Fruit fly (Drosophila melanogaster) whole organism, embryonic: ENCODE results near the gene CG31189.

Experiments used
- Atf-2 ChIP-seq: fragments of 200-800 bp; sonication (Bioruptor generic); optimal IDR thresholded peaks from 2 replicates; lab custom pipeline; 2016; ENCODE audit warnings: missing biosample characterization, missing genetic modification characterization
- B-H2 ChIP-seq: fragments of 200-800 bp; sonication (Bioruptor generic); optimal IDR thresholded peaks from 2 replicates; lab custom pipeline; 2018; ENCODE audit warnings: missing biosample characterization, mild to moderate bottlenecking, missing genetic modification characterization
- BEAF-32 ChIP-seq: fragments of 200-800 bp; sonication (Bioruptor generic); optimal IDR thresholded peaks from 3 replicates; lab custom pipeline; 2017; ENCODE audit warnings: missing biosample characterization, missing genetic modification characterization, mild to moderate bottlenecking, moderate library complexity, missing genetic modification reagents
- CG11085 ChIP-seq: fragments of 200-800 bp; sonication (Bioruptor generic); IDR thresholded peaks from 2 replicates; pipeline ENCODE4 v1.3.6; 2022; ENCODE audit warnings: missing biosample characterization, missing genetic modification characterization
- CG12659 ChIP-seq: fragments of 200-800 bp; sonication (Bioruptor generic); optimal IDR thresholded peaks from 3 replicates; lab custom pipeline; 2017; ENCODE audit warnings: mild to moderate bottlenecking, missing biosample characterization, missing genetic modification reagents, missing genetic modification characterization
- CG12769 ChIP-seq: fragments of 200-800 bp; sonication (Bioruptor generic); optimal IDR thresholded peaks from 2 replicates; lab custom pipeline; 2019; ENCODE audit warnings: missing biosample characterization, mild to moderate bottlenecking, missing genetic modification characterization, moderate library complexity
- CG14014 ChIP-seq: fragments of 200-800 bp; sonication (Bioruptor generic); IDR thresholded peaks from 2 replicates; pipeline ENCODE4 v1.3.6; 2022; ENCODE audit warnings: missing biosample characterization, missing genetic modification characterization
- CG15011 ChIP-seq: fragments of 200-800 bp; sonication (Bioruptor generic); optimal IDR thresholded peaks from 3 replicates; lab custom pipeline; 2018; ENCODE audit warnings: missing biosample characterization, mild to moderate bottlenecking, missing genetic modification characterization
- CG1602 ChIP-seq: fragments of 200-800 bp; sonication (Bioruptor generic); optimal IDR thresholded peaks from 3 replicates; lab custom pipeline; 2016; ENCODE audit warnings: missing biosample characterization, missing genetic modification characterization
- CG16863 ChIP-seq: fragments of 200-800 bp; sonication (Bioruptor generic); optimal IDR thresholded peaks from 3 replicates; lab custom pipeline; 2016; ENCODE audit warnings: missing biosample characterization, missing genetic modification characterization
- CG3163 ChIP-seq: fragments of 200-800 bp; sonication (Bioruptor generic); optimal IDR thresholded peaks from 3 replicates; lab custom pipeline; 2016; ENCODE audit warnings: missing biosample characterization, missing genetic modification characterization
- CG32532 ChIP-seq: fragments of 200-800 bp; sonication (Bioruptor generic); IDR thresholded peaks from 2 replicates; pipeline ENCODE4 v1.3.6; 2022; ENCODE audit warnings: missing biosample characterization, missing genetic modification characterization
- CG34422 ChIP-seq: fragments of 200-800 bp; sonication (Bioruptor generic); IDR thresholded peaks from 3 replicates; pipeline ENCODE4 v1.3.6; 2022; ENCODE audit warnings: missing biosample characterization, missing genetic modification characterization
- CG4360 ChIP-seq: fragments of 200-800 bp; sonication (Bioruptor generic); IDR thresholded peaks from 2 replicates; pipeline ENCODE4 v1.3.6; 2022; ENCODE audit warnings: missing biosample characterization, missing genetic modification characterization
- CG6791 ChIP-seq: fragments of 200-800 bp; sonication (Bioruptor generic); IDR thresholded peaks from 3 replicates; pipeline ENCODE4 v1.3.6; 2022; ENCODE audit warnings: missing biosample characterization, missing genetic modification characterization; ENCODE audit not compliant: partially characterized antibody
- CG7556 ChIP-seq: fragments of 200-800 bp; sonication (Bioruptor generic); optimal IDR thresholded peaks from 2 replicates; lab custom pipeline; 2017; ENCODE audit warnings: missing biosample characterization, mild to moderate bottlenecking, missing genetic modification characterization
- CG7839 ChIP-seq: fragments of 200-800 bp; sonication (Bioruptor generic); optimal IDR thresholded peaks from 3 replicates; lab custom pipeline; 2018; ENCODE audit warnings: missing biosample characterization, mild to moderate bottlenecking, missing genetic modification characterization, moderate library complexity
- CG9876 ChIP-seq: fragments of 200-800 bp; sonication (Bioruptor generic); optimal IDR thresholded peaks from 2 replicates; lab custom pipeline; 2016; ENCODE audit warnings: missing biosample characterization, missing genetic modification characterization
- Deaf1 ChIP-seq: fragments of 200-800 bp; optimal IDR thresholded peaks from 3 replicates; lab custom pipeline; 2019; ENCODE audit warnings: missing biosample characterization, mild to moderate bottlenecking, missing genetic modification characterization, moderate library complexity
- Dek ChIP-seq: fragments of 200-800 bp; sonication (Bioruptor generic); optimal IDR thresholded peaks from 3 replicates; lab custom pipeline; 2019; ENCODE audit warnings: missing biosample characterization, mild to moderate bottlenecking, missing genetic modification characterization, moderate library complexity
- Dip3 ChIP-seq: fragments of 200-800 bp; sonication (Bioruptor generic); optimal IDR thresholded peaks from 3 replicates; lab custom pipeline; 2016; ENCODE audit warnings: missing biosample characterization, missing genetic modification characterization
- Dll ChIP-seq: fragments of 200-800 bp; sonication (Bioruptor generic); IDR thresholded peaks from 4 replicates; pipeline ENCODE4 v1.3.6; 2022; ENCODE audit warnings: missing biosample characterization, missing genetic modification characterization; ENCODE audit not compliant: partially characterized antibody
- E2f1 ChIP-seq: fragments of 200-800 bp; sonication (Bioruptor generic); IDR thresholded peaks from 2 replicates; pipeline ENCODE4 v1.3.6; 2022; ENCODE audit warnings: missing biosample characterization, missing genetic modification characterization
- E2f2 ChIP-seq: fragments of 200-800 bp; sonication (Bioruptor generic); IDR thresholded peaks from 2 replicates; pipeline ENCODE4 v1.3.6; 2022; ENCODE audit warnings: missing biosample characterization, missing genetic modification characterization
- ERR ChIP-seq: fragments of 200-800 bp; sonication (Bioruptor generic); optimal IDR thresholded peaks from 2 replicates; lab custom pipeline; 2016; ENCODE audit warnings: missing biosample characterization, missing genetic modification characterization
- Ets97D ChIP-seq: fragments of 200-800 bp; sonication (Bioruptor generic); optimal IDR thresholded peaks from 3 replicates; lab custom pipeline; 2016; ENCODE audit warnings: missing biosample characterization, missing genetic modification characterization
- Fer3 ChIP-seq: fragments of 200-800 bp; sonication (Bioruptor generic); optimal IDR thresholded peaks from 2 replicates; lab custom pipeline; 2018; ENCODE audit warnings: missing biosample characterization, mild to moderate bottlenecking, missing genetic modification characterization, moderate library complexity
- HHEX ChIP-seq: fragments of 200-800 bp; sonication (Bioruptor generic); optimal IDR thresholded peaks from 3 replicates; lab custom pipeline; 2017; ENCODE audit warnings: missing biosample characterization, mild to moderate bottlenecking, missing genetic modification characterization, missing genetic modification reagents
- HLH3B ChIP-seq: fragments of 200-800 bp; sonication (Bioruptor generic); IDR thresholded peaks from 2 replicates; pipeline ENCODE4 v1.3.6; 2022; ENCODE audit warnings: missing biosample characterization, missing genetic modification characterization
- Hmr ChIP-seq: fragments of 200-800 bp; sonication (Bioruptor generic); optimal IDR thresholded peaks from 3 replicates; lab custom pipeline; 2017; ENCODE audit warnings: mild to moderate bottlenecking, missing biosample characterization, missing genetic modification reagents, missing genetic modification characterization
- Hmx ChIP-seq: fragments of 200-800 bp; sonication (Bioruptor generic); optimal IDR thresholded peaks from 2 replicates; lab custom pipeline; 2016; ENCODE audit warnings: missing biosample characterization, missing genetic modification characterization
- Med ChIP-seq: fragments of 200-800 bp; sonication (Bioruptor generic); peaks from one replicate; lab custom pipeline; 2016; ENCODE audit warnings: missing biosample characterization, missing genetic modification characterization, mild to moderate bottlenecking, inconsistent platforms, moderate library complexity
- Ptx1 ChIP-seq: fragments of 200-800 bp; sonication (Bioruptor generic); IDR thresholded peaks from 2 replicates; pipeline ENCODE4 v1.3.6; 2022; ENCODE audit warnings: missing biosample characterization, missing genetic modification characterization
- Sry-β ChIP-seq: fragments of 200-800 bp; sonication (Bioruptor generic); optimal IDR thresholded peaks from 2 replicates; lab custom pipeline; 2018; ENCODE audit warnings: missing biosample characterization, mild to moderate bottlenecking, missing genetic modification characterization, moderate library complexity
- bbx ChIP-seq: fragments of 200-800 bp; sonication (Bioruptor generic); IDR thresholded peaks from 2 replicates; pipeline ENCODE4 v1.3.6; 2022; ENCODE audit warnings: missing biosample characterization, missing genetic modification characterization; ENCODE audit not compliant: partially characterized antibody
- cato ChIP-seq: fragments of 200-800 bp; sonication (Bioruptor generic); optimal IDR thresholded peaks from 2 replicates; lab custom pipeline; 2016; ENCODE audit warnings: missing biosample characterization, missing genetic modification characterization, borderline replicate concordance
- crp ChIP-seq, 2 experiments: fragments of 200-800 bp; sonication (Bioruptor generic); optimal IDR thresholded peaks; 2 replicates in 1 of 2; 3 replicates in 1 of 2; lab custom pipeline; 2017; ENCODE audit warnings: missing biosample characterization in 2 of 2, missing genetic modification characterization in 2 of 2, mild to moderate bottlenecking in 1 of 2, moderate library complexity in 1 of 2
- disco-r ChIP-seq: fragments of 200-800 bp; sonication (Bioruptor generic); optimal IDR thresholded peaks from 2 replicates; lab custom pipeline; 2016; ENCODE audit warnings: missing biosample characterization, missing genetic modification characterization
- dysf ChIP-seq: fragments of 200-800 bp; sonication (Bioruptor generic); IDR thresholded peaks from 3 replicates; pipeline ENCODE4 v1.3.6; 2022; ENCODE audit warnings: missing biosample characterization, missing genetic modification characterization
- ind ChIP-seq: fragments of 200-800 bp; sonication (Bioruptor generic); optimal IDR thresholded peaks from 3 replicates; lab custom pipeline; 2016; ENCODE audit warnings: missing biosample characterization, missing genetic modification characterization
- knrl ChIP-seq: fragments of 200-800 bp; sonication (Bioruptor generic); IDR thresholded peaks from 3 replicates; pipeline ENCODE4 v1.3.6; 2022; ENCODE audit warnings: missing biosample characterization, missing genetic modification characterization; ENCODE audit not compliant: partially characterized antibody
- lbe ChIP-seq: fragments of 200-800 bp; sonication (Bioruptor generic); optimal IDR thresholded peaks from 2 replicates; lab custom pipeline; 2016; ENCODE audit warnings: missing biosample characterization, mild to moderate bottlenecking, missing genetic modification characterization
- lilli ChIP-seq: fragments of 200-800 bp; sonication (Bioruptor generic); optimal IDR thresholded peaks from 3 replicates; lab custom pipeline; 2016; ENCODE audit warnings: missing biosample characterization, missing genetic modification characterization
- odd ChIP-seq: fragments of 200-800 bp; sonication (Bioruptor generic); optimal IDR thresholded peaks from 2 replicates; lab custom pipeline; 2017; ENCODE audit warnings: missing biosample characterization, mild to moderate bottlenecking, missing genetic modification characterization
- rib ChIP-seq: fragments of 200-800 bp; sonication (Bioruptor generic); IDR thresholded peaks from 2 replicates; pipeline ENCODE4 v1.3.6; 2022; ENCODE audit warnings: missing biosample characterization, missing genetic modification characterization
- sens-2 ChIP-seq: fragments of 200-800 bp; sonication (Bioruptor generic); IDR thresholded peaks from 2 replicates; pipeline ENCODE4 v1.3.6; 2022; ENCODE audit warnings: missing biosample characterization, missing genetic modification characterization
- slbo ChIP-seq: fragments of 200-800 bp; sonication (Bioruptor generic); IDR thresholded peaks from 2 replicates; pipeline ENCODE4 v1.3.6; 2022; ENCODE audit warnings: missing biosample characterization, missing genetic modification characterization
- stwl ChIP-seq: fragments of 200-800 bp; sonication (Bioruptor generic); optimal IDR thresholded peaks from 3 replicates; lab custom pipeline; 2018; ENCODE audit warnings: missing biosample characterization, mild to moderate bottlenecking, missing genetic modification characterization, moderate library complexity
- tx ChIP-seq: fragments of 200-800 bp; sonication (Bioruptor generic); optimal IDR thresholded peaks from 2 replicates; lab custom pipeline; 2016; ENCODE audit warnings: missing biosample characterization, missing genetic modification characterization

CG31189 gene

DNA sequence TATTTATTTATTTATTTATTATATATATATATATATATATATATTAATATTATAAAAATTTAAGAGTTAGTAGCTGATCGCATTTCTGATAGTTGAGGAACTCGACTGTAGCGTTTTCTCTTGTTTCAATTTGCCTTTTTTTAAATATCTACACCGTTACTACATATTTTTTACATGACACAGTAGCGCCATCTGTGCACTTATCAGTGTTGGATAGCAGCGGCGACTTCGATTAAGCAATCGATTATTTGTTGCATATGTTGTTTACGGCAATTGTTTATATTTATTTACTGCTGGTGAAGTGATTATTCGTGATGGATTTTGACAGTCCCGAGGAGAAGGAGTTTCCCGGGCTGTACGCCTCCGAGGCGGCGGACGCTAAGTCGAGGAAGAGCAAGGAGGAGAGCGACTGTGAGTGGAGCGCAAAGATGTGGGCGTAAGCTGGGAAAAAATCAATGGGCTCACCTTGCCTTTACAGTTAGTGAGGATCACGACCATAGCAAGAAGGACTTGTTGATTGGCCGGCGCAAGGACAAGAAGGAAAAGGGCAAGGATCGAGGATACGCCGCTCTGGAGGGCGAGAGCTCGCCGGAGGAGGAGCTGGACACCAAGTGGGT lies 28.1 kb downstream of the CG31189 start, which contains the start of gene Rlip (continued):
- TF ChIP-seq B-H2 (GFP tag; lab: Kevin White, UChicago) (peak; percentile 49), CG34422 (GFP tag; lab: Robert Waterston, UW) (peak; percentile 56), Hmx (GFP tag; lab: Kevin White, UChicago) (no peak), Dip3 (GFP tag; lab: Kevin White, UChicago) (peak; percentile 58), Fer3 (peak; percentile 37), Dll (GFP tag; lab: Robert Waterston, UW) (peak; percentile 38; the same call in 1 of the 4 replicates), CG12769 (tag; lab: Kevin White, UChicago) (peak; percentile 5), HLH3B (GFP tag; lab: Robert Waterston, UW) (peak; percentile 53; the same call in 1 of the 2 replicates), crp (GFP tag; optimal IDR thresholded peaks at IDR 0.05; lab: Kevin White, UChicago) (peak in 1 of 2 experiments; percentile 53), HHEX (peak; percentile 38), slbo (peak; percentile 79), odd (GFP tag; lab: Kevin White, UChicago) (no peak), rib (no peak), Atf-2 (GFP tag; lab: Kevin White, UChicago) (peak; percentile 15), CG3163 (GFP tag; lab: Kevin White, UChicago) (peak; percentile 14), CG16863 (peak; percentile 21), CG32532 (peak; percentile 62), CG14014 (GFP tag; lab: Robert Waterston, UW) (0 out of 2 replicates have a peak, but pooled peaks have one; percentile 17), ind (peak; percentile 41), CG4360 (no peak), cato (GFP tag; lab: Kevin White, UChicago) (no peak), CG1602 (GFP tag; lab: Kevin White, UChicago) (peak; percentile 15), ERR (peak; percentile 3), dysf (peak; percentile 35; the same call in 1 of the 3 replicates), Sry-β (peak; percentile 16), CG7556 (no peak), CG15011 (GFP tag; lab: Kevin White, UChicago) (no peak), bbx (GFP tag; lab: Robert Waterston, UW) (peak; percentile 67; the same call in 1 of the 2 replicates), stwl (tag; lab: Kevin White, UChicago) (peak; percentile 99), E2f1 (0 out of 2 replicates have a peak, but pooled peaks have one; percentile 27), CG11085 (GFP tag; lab: Robert Waterston, UW) (0 out of 2 replicates have a peak, but pooled peaks have one; percentile 42), CG6791 (GFP tag; lab: Robert Waterston, UW) (peak; percentile 82), lilli (GFP tag; lab: Kevin White, UChicago) (peak; percentile 31), Dek (peak; percentile 14), tx (GFP tag; lab: Kevin White, UChicago) (peak; percentile 16), knrl (GFP tag; lab: Robert Waterston, UW) (peak; percentile 66), sens-2 (no peak), Deaf1 (tag; lab: Kevin White, UChicago) (no peak), E2f2 (GFP tag; lab: Robert Waterston, UW) (peak; percentile 67), Med (peak; percentile 95), CG12659 (GFP tag; lab: Kevin White, UChicago) (peak; percentile 55), Ets97D (GFP tag; lab: Kevin White, UChicago) (peak; percentile 71), Hmr (GFP tag; lab: Kevin White, UChicago) (peak; percentile 55), BEAF-32 (GFP tag; lab: Kevin White, UChicago) (peak; percentile 46), disco-r (GFP tag; lab: Kevin White, UChicago) (peak; percentile 1), CG7839 (tag; lab: Kevin White, UChicago) (peak; percentile 56), CG9876 (peak; percentile 11), lbe (GFP tag; lab: Kevin White, UChicago) (no peak), Ptx1 (peak; percentile 34; the same call in 1 of the 2 replicates)
